Fruit fly (Drosophila melanogaster): ENCODE results near the gene fzo.

- TF ChIP-seq CG8478 (optimal IDR thresholded peaks at IDR 0.05) (no peak), CTCF (optimal IDR thresholded peaks at IDR 0.05) (no peak)
Observed at dm6 chr3R:23170335-23170734, 33.5 kb downstream of the fzo start.

All from S2 (cell line).